Worm (Caenorhabditis elegans) whole organism, mixed stage, embryonic: ENCODE data around the gene Y26G10.6.
A peak's percentile ranks its signal among the peaks of the same experiment; 100 is the strongest.

ENCODE experiments used
- M03D4.4 ChIP-seq: sonication (generic microtip); optimal IDR thresholded peaks from 2 replicates; lab custom pipeline; 2017; ENCODE audit warnings: mild to moderate bottlenecking, missing genetic modification characterization, missing compliant biosample characterization
- bed-3 ChIP-seq: fragments of 200-800 bp; sonication (Bioruptor generic); optimal IDR thresholded peaks from 3 replicates; lab custom pipeline; 2018; ENCODE audit warnings: mild to moderate bottlenecking, missing genetic modification characterization, moderate library complexity, missing compliant biosample characterization
- ceh-39 ChIP-seq: fragments of 150-350 bp; optimal IDR thresholded peaks from 2 replicates; lab custom pipeline; 2014; ENCODE audit warnings: missing biosample characterization, missing genetic modification characterization
- ceh-83 ChIP-seq: fragments of 200-800 bp; sonication (Bioruptor generic); optimal IDR thresholded peaks from 2 replicates; lab custom pipeline; 2018; ENCODE audit warnings: mild to moderate bottlenecking, missing genetic modification characterization, missing compliant biosample characterization
- ces-1 ChIP-seq: fragments of 150-350 bp; optimal IDR thresholded peaks from 2 replicates; lab custom pipeline; 2014; ENCODE audit warnings: missing biosample characterization, missing genetic modification reagents, missing genetic modification characterization
- drap-1 ChIP-seq: fragments of 200-800 bp; sonication (Bioruptor generic); optimal IDR thresholded peaks from 3 replicates; lab custom pipeline; 2018; ENCODE audit warnings: mild to moderate bottlenecking, missing genetic modification characterization, missing compliant biosample characterization
- elt-1 ChIP-seq: sonication (generic microtip); optimal IDR thresholded peaks from 2 replicates; lab custom pipeline; 2017; ENCODE audit warnings: missing genetic modification characterization, mild to moderate bottlenecking, missing compliant biosample characterization, antibody characterized with exemption, moderate library complexity, borderline replicate concordance; ENCODE audit not compliant: insufficient read depth
- hlh-1 ChIP-seq: fragments of 150-350 bp; optimal IDR thresholded peaks from 2 replicates; lab custom pipeline; 2014; ENCODE audit warnings: missing biosample characterization, missing genetic modification reagents, missing genetic modification characterization
- lin-13 ChIP-seq: fragments of 150-350 bp; optimal IDR thresholded peaks from 2 replicates; lab custom pipeline; 2014; ENCODE audit warnings: missing biosample characterization, missing genetic modification characterization
- lin-32 ChIP-seq: fragments of 200-800 bp; sonication (Bioruptor generic); optimal IDR thresholded peaks from 2 replicates; lab custom pipeline; 2018; ENCODE audit warnings: mild to moderate bottlenecking, missing genetic modification characterization, missing compliant biosample characterization
- lsy-2 ChIP-seq: fragments of 150-350 bp; optimal IDR thresholded peaks from 2 replicates; lab custom pipeline; 2014; ENCODE audit warnings: missing biosample characterization, missing genetic modification characterization
- mab-5 ChIP-seq: fragments of 150-350 bp; optimal IDR thresholded peaks from 2 replicates; lab custom pipeline; 2014; ENCODE audit warnings: missing biosample characterization, missing genetic modification characterization
- mls-2 ChIP-seq: sonication (generic microtip); optimal IDR thresholded peaks from 2 replicates; lab custom pipeline; 2016; ENCODE audit warnings: mild to moderate bottlenecking, missing genetic modification characterization, moderate library complexity, missing compliant biosample characterization
- nhr-237 ChIP-seq: fragments of 150-350 bp; optimal IDR thresholded peaks from 2 replicates; lab custom pipeline; 2014; ENCODE audit warnings: missing biosample characterization, missing genetic modification characterization
- nhr-76 ChIP-seq: sonication (generic microtip); optimal IDR thresholded peaks from 2 replicates; lab custom pipeline; 2017; ENCODE audit warnings: missing biosample characterization, missing genetic modification characterization
- pha-4 ChIP-seq: fragments of 150-350 bp; optimal IDR thresholded peaks from 2 replicates; lab custom pipeline; 2018; ENCODE audit warnings: missing biosample characterization, missing genetic modification reagents, missing genetic modification characterization
- snpc-4 ChIP-seq: fragments of 150-350 bp; optimal IDR thresholded peaks from 2 replicates; lab custom pipeline; 2014; ENCODE audit warnings: missing biosample characterization, missing genetic modification characterization
- sptf-1 ChIP-seq: sonication (generic microtip); optimal IDR thresholded peaks from 2 replicates; lab custom pipeline; 2017; ENCODE audit warnings: mild to moderate bottlenecking, missing genetic modification characterization, moderate library complexity, missing compliant biosample characterization
- unc-120 ChIP-seq: sonication (generic microtip); optimal IDR thresholded peaks from 2 replicates; lab custom pipeline; 2017; ENCODE audit warnings: missing genetic modification characterization, missing compliant biosample characterization; ENCODE audit not compliant: poor library complexity, severe bottlenecking
- unc-39 ChIP-seq: fragments of 150-350 bp; optimal IDR thresholded peaks from 2 replicates; lab custom pipeline; 2014; ENCODE audit warnings: missing biosample characterization, missing genetic modification characterization
- ztf-11 ChIP-seq: fragments of 150-350 bp; optimal IDR thresholded peaks from 2 replicates; lab custom pipeline; 2014; ENCODE audit warnings: missing biosample characterization, missing genetic modification characterization

Y26G10.6 gene

DNA sequence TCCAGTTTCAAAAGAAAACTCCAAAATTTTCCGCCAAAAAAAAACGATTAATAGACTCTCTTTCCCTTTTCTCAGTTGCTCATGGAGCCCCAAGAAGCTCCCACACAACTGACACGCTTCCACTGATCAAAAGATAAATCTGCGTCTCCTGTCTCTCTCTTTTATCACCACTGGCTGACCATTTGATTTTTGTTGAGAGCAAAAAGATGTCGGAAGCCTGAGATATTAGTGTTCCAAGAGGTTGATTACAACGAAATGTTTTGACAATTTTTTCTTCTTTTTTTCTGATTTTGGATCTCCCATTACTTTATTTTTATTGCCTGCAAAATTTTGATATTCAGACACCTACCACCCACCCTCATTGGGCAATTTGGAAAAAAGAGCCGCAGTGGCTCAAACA lies 32.8 kb downstream of the Y26G10.6 start, which contains the start of gene twk-42:
Gene twk-42, minus strand, starts transcription at position 101 of the 400 bp plus-strand sequence.
- TF ChIP-seq lsy-2 (tag; lab: Kevin White, UChicago) (no peak), elt-1 (tag; lab: Kevin White, UChicago) (no peak), hlh-1 (tag; lab: Kevin White, UChicago) (peak; percentile 26), sptf-1 (tag; lab: Kevin White, UChicago) (no peak)

DNA sequence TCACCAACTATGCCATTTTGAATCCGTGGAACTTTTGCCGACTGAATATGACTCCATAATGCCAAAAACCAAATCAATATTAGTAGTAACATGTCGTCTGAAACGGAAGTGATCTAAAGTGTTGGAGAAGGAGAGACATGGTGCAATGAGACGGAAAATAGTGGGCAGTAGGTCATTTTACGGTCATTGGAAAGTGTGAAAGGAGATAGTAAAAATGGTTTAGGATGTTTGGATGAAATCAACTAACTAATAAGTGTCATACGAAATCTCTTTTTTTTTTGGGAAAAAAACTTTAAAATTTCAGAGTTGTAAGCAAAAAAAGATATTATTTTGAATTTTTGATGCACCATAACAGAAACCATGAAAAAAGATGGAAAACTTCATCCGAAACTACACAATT lies 40.0 kb downstream of the Y26G10.6 start, which contains the start of gene cutl-4:
Gene cutl-4, minus strand, starts transcription at position 101 of the 400 bp plus-strand sequence.
- TF ChIP-seq nhr-237 (tag; lab: Kevin White, UChicago) = no peak
- TF ChIP-seq, all 35 proteins: peak for 0

DNA sequence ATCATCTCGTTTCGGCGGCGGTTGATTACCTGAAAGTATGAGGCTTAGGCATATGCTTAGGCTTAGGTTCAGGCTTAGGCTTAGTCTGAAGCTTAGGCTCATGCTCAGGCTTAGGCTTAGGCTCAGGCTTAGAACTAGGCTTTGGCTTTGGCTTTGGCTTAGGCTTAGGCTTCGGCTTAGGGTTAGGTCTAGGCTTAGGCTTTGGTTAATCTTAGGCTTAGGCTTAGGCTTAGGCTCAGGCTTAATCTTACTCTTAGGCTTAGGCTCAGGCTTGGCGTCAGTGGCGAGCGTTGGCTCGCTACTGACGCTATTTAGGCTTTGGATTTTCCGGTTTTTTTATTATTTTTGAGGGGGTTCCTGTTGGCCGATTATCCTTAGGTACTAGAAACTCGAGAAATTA lies 44.0 kb downstream of the Y26G10.6 start:
- peak; percentile 53 for TF ChIP-seq ceh-83 (GFP tag; lab: Kevin White, UChicago)
- no peak for TF ChIP-seq unc-120 (tag; lab: Kevin White, UChicago)
- TF ChIP-seq unc-39 = no peak
- TF ChIP-seq nhr-76 (tag; lab: Kevin White, UChicago) = no peak
- TF ChIP-seq lin-32 = no peak
- TF ChIP-seq mls-2 (tag; lab: Kevin White, UChicago) = no peak
- TF ChIP-seq, all 35 proteins: peak for 1

DNA sequence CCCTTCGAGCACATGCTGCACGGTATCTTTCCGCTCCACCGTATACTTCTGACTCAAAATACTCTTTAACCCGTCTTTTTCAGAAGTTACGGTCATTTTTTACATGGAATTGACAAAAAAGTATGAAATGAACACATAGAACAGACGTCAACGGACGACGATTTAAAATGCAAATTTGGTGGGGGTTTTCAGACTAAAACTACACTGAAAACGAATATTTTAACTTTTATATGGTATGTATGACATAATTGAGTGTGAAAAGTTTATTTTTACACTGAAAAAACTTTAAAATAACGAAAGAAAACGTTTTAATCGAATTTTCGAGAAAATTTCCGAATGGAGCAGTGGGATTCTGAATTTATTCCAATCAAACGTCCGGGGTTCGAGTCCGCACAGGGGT lies 47.2 kb downstream of the Y26G10.6 start, which contains the start of gene twk-36:
Gene twk-36, minus strand, starts transcription at position 101 of the 400 bp plus-strand sequence.
- TF ChIP-seq snpc-4 (tag; lab: Kevin White, UChicago) = no peak
- TF ChIP-seq M03D4.4 (tag; lab: Kevin White, UChicago) = no peak
- TF ChIP-seq ceh-83 (GFP tag; lab: Kevin White, UChicago) = no peak
- no peak for TF ChIP-seq ztf-11
- no peak for TF ChIP-seq ceh-39 (tag; lab: Kevin White, UChicago)
- TF ChIP-seq unc-120 (tag; lab: Kevin White, UChicago) = no peak
- no peak for TF ChIP-seq pha-4
- no peak for TF ChIP-seq bed-3
- TF ChIP-seq nhr-76 (tag; lab: Kevin White, UChicago) = no peak
- no peak for TF ChIP-seq mab-5 (tag; lab: Kevin White, UChicago)
- TF ChIP-seq drap-1 (GFP tag; lab: Kevin White, UChicago) = no peak
- no peak for TF ChIP-seq lin-13 (tag; lab: Kevin White, UChicago)
- TF ChIP-seq elt-1 (tag; lab: Kevin White, UChicago) = no peak
- TF ChIP-seq unc-39 = no peak
- TF ChIP-seq, all 35 proteins: peak for 0

DNA sequence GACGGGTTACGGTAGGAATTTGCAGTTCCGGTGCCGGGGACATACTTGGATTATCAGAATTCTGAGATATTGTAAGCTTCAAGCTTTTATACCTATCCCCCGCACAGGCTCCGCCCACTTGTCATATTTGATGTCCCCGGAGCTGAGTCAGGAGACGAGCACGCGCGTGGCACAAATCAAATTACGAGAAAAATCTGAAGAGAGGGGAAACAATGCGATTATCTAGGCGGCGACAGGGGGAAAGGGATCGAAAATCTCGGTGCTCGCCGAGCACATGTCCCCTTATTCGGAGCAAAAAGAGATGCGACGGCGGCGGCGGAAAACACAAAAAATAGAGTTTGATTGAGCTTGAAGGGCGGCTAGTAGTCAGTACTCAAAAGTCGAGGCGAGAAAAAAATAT lies 49.4 kb downstream of the Y26G10.6 start, which contains the start of gene R12G8.1:
Gene R12G8.1, minus strand, starts transcription at position 63 of the 400 bp plus-strand sequence.
- TF ChIP-seq unc-120 (tag; lab: Kevin White, UChicago) = no peak
- peak; percentile 44 for TF ChIP-seq drap-1 (GFP tag; lab: Kevin White, UChicago)
- peak; percentile 82 for TF ChIP-seq ces-1
